Worm (Caenorhabditis elegans): ENCODE results near the gene scav-2.

DNA sequence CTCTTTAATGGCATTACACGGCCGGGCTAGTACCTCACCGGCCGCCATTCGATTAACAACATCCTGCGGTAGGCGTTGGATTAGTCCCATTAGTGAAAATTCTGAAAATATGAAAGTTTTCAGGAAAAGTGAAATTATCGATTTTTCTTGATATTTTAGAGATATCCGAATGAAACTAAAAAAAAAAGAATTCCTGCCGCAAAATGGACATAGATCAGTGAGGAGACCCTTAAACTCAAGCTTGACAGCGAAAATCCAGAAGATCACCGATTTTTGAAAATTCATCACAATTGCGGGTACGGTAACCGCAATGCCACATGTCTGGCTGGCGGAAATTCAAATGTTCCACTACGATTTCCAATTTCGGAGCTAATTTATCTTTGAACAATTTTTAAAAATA lies 40.7 kb downstream of the scav-2 start, which contains the start of gene mlh-1:
- TF ChIP-seq rcor-1 (GFP tag; IDR thresholded peaks at IDR 0.05) (no peak), cebp-2 (GFP tag; IDR thresholded peaks at IDR 0.05) (no peak), dpl-1 (GFP tag; optimal IDR thresholded peaks at IDR 0.05) (no peak)

Data from whole organism, young adult.